Worm (Caenorhabditis elegans) whole organism, dauer: Measurements from ENCODE around the gene sra-8.

Experiments
- unc-62 ChIP-seq: sonication (generic microtip); optimal IDR thresholded peaks from 2 replicates; lab custom pipeline; 2017; ENCODE audit warnings: missing biosample characterization, missing genetic modification reagents, missing genetic modification characterization

Gene sra-8

DNA sequence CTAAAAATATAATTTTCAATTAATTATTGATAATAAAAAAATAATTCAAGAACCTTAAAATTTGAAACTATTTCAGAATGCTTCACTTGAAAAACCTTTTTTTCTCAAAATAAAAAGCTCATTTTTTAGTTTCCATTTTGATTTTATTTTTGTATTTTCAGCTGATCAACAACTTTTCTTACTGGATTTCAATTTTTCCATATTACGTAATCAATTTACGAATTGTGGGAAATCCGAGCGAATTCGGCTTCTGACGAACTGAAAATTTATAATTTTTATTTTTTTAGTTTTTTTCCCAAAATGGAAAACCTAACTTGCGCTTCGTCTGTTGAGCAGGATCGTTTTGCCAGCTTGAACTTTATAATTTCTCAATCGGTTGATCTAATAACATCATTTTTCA is at the start of gene sra-8:
sra-8 (plus strand) TSS at position 301 of the 400 bp plus-strand sequence.
- no peak for TF ChIP-seq unc-62 (GFP tag; lab: Kevin White, UChicago)

DNA sequence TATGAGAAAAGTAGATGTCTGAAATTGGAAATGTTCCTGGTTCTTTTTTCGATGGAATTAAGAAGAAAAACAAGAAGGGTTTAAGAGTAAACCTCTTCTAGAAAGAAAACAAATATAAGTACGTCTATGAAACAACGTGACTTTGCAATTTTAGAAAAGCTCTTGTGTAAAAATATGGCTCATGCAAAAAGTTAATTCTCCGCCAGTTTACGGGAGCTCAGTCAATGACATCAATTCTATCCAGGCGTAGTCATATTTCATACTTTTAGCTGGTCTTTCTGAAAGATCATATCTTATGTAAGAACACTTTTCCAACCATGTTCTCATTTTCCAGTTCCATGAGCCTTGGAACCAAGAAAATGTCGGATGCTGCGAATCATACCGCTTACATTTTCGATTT is 47.6 kb upstream of the sra-8 start:
- TF ChIP-seq unc-62 (GFP tag; lab: Kevin White, UChicago), result no peak

- no peak for TF ChIP-seq unc-62 (GFP tag; lab: Kevin White, UChicago)
Observed at ce11 chrII:9490589-9490988, 46.9 kb upstream of the sra-8 start.

DNA sequence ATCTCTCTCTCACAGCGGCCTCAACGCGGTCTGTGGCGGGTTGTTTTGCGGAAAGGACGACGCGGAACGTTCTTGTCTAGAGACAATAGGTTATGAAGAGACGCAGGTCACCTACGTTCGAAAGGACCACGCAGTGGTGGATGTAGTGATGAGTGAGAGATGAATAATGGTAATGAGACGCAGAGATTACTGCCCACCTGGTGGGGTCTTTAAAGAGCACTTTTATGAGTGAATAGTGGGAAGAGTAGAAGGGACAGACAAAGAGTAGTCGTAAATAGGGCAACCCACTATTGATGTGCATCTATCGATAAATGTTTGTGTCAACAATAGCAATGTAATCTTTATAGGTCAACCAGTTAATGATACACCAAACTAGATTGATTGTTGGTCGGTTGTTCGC is 46.5 kb upstream of the sra-8 start:
- no peak for TF ChIP-seq unc-62 (GFP tag; lab: Kevin White, UChicago)

- no peak for TF ChIP-seq unc-62 (GFP tag; lab: Kevin White, UChicago)
Observed at ce11 chrII:9493242-9494058, 44.1 kb upstream of the sra-8 start.

- TF ChIP-seq unc-62 (GFP tag; lab: Kevin White, UChicago), result no peak
Observed at ce11 chrII:9497309-9497708, 40.2 kb upstream of the sra-8 start.

DNA sequence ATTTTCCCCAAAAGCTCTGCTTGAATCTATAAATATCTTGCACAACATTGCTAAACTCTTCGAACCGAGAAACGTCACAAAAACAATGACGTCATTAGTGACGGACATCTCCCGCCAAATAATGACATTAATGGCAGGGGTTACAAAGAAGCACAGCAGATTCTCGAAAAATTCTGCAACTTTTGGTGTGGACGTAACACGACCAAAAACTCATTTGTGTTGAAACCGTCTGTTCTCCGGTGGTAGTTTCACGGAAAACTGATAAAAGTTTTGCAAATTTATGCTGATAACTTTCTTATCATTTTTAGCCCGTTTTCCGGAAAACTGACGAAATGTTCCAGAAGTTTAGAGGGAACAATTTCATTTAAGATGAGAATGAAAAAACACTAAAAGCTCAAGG is 38.9 kb upstream of the sra-8 start:
- no peak for TF ChIP-seq unc-62 (GFP tag; lab: Kevin White, UChicago)

ce11 chrII:9500926-9501325 is 36.6 kb upstream of the sra-8 start:
- TF ChIP-seq unc-62 (GFP tag; lab: Kevin White, UChicago), result no peak

DNA sequence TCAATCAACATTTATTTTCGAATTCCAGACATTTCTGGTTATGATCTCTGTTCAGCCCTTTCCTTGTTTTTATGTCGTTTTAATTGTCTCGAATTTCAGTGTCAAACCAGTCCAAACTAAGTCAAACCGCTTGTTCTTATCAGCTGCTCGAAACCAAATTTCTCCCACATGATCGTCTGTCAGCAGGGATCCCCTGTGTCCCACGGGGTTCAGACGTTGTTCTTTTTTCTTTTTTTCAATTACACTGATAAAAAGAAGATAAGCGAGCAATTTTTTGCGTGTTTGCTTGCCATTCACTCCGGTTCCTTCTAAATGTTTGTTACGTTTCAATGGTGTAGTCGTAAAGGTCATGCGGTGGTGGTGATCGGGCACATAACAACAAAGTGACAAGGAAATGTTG is 35.6 kb upstream of the sra-8 start:
- TF ChIP-seq unc-62 (GFP tag; lab: Kevin White, UChicago), result no peak

- TF ChIP-seq unc-62 (GFP tag; lab: Kevin White, UChicago), result no peak
Observed at ce11 chrII:9507181-9507580, 30.3 kb upstream of the sra-8 start, which contains the start of gene gcy-3. gcy-3 (minus strand) TSS chrII:9507281.

DNA sequence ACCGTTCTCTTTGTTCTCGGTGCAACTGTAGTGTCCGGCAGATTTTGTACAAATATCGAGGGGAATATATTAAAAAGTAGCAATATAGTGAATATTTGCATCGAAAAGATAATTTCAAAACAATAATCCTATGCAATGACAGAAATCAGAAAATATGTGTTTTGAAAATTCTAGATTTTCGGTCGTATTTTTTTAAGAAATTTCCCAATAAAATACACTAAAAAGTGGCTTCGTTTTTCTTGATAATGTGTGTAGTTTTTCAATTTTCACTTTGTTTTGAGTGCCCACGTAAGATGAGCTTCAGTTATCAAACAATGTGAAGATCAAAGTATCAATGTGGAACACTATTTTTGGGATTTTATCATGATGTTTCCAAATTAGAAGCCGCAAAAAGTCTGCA is 20.7 kb upstream of the sra-8 start, which contains the start of gene gcy-1:
gcy-1 (minus strand) TSS at position 101 of the 400 bp plus-strand sequence.
- TF ChIP-seq unc-62 (GFP tag; lab: Kevin White, UChicago), result no peak

DNA sequence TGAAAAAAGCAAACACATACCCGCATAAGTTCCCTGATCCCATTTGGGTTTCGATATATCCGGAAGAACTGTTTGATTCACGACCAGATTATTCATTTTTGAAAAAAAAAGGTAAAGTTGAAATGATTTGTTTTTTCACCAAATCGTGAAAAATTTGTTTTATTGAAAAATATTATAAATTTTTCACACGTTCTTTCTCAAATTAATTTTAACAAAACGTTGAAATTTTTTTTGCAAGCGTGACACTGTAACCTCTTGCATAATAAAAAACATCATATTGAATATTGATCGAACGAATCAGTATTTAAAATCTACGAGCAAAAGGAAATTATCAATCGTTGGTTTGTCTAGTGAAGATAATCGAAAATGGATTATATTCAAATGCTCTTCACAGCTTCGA is 18.7 kb upstream of the sra-8 start, which contains the start of the genes sfxn-1.1 and AH6.3:
sfxn-1.1 (minus strand) TSS at position 101 of the 400 bp plus-strand sequence.
AH6.3 (plus strand) TSS at position 275 of the 400 bp plus-strand sequence.
- TF ChIP-seq unc-62 (GFP tag; lab: Kevin White, UChicago), result no peak

- no peak for TF ChIP-seq unc-62 (GFP tag; lab: Kevin White, UChicago)
Observed at ce11 chrII:9521570-9521969, 16.0 kb upstream of the sra-8 start, which contains the start of gene sra-1. sra-1 (minus strand) TSS chrII:9521670.

ce11 chrII:9522986-9523385 is 14.5 kb upstream of the sra-8 start, which contains the start of gene AH6.17:
AH6.17 (plus strand) TSS chrII:9523170.
- TF ChIP-seq unc-62 (GFP tag; lab: Kevin White, UChicago), result no peak

ce11 chrII:9523539-9524224 is 13.8 kb upstream of the sra-8 start, which contains the start of gene mex-6:
mex-6 (plus strand) TSS chrII:9524174.
- no peak for TF ChIP-seq unc-62 (GFP tag; lab: Kevin White, UChicago)

- TF ChIP-seq unc-62 (GFP tag; lab: Kevin White, UChicago), result no peak
Observed at ce11 chrII:9528480-9528879, 9.0 kb upstream of the sra-8 start, which contains the start of gene sra-2. sra-2 (plus strand) TSS chrII:9528780.
